Worm (Caenorhabditis elegans) whole organism, late embryonic: ENCODE measurements around the gene lys-4.

Experiments
- C08G9.2 ChIP-seq: sonication (generic microtip); optimal IDR thresholded peaks from 2 replicates; lab custom pipeline; 2016; ENCODE audit warnings: mild to moderate bottlenecking, missing genetic modification characterization, moderate library complexity, missing compliant biosample characterization
- C38D4.7 ChIP-seq: fragments of 200-800 bp; sonication (Bioruptor generic); optimal IDR thresholded peaks from 2 replicates; lab custom pipeline; 2018; ENCODE audit warnings: mild to moderate bottlenecking, missing genetic modification characterization, moderate library complexity, missing compliant biosample characterization
- T23F11.4 ChIP-seq: fragments of 200-800 bp; sonication (Bioruptor generic); optimal IDR thresholded peaks from 2 replicates; lab custom pipeline; 2018; ENCODE audit warnings: mild to moderate bottlenecking, missing genetic modification characterization, missing compliant biosample characterization
- ahr-1 ChIP-seq: sonication (generic microtip); optimal IDR thresholded peaks from 2 replicates; lab custom pipeline; 2016; ENCODE audit warnings: missing genetic modification characterization, missing compliant biosample characterization
- ama-1 ChIP-seq: fragments of 150-350 bp; optimal IDR thresholded peaks from 2 replicates; lab custom pipeline; 2014
- ceh-18 ChIP-seq: sonication (generic microtip); optimal IDR thresholded peaks from 2 replicates; lab custom pipeline; 2016; ENCODE audit warnings: missing genetic modification characterization, missing compliant biosample characterization
- ceh-22 ChIP-seq: sonication (generic microtip); optimal IDR thresholded peaks from 2 replicates; lab custom pipeline; 2017; ENCODE audit warnings: missing biosample characterization, missing genetic modification characterization
- ceh-31 ChIP-seq: sonication (generic microtip); optimal IDR thresholded peaks from 2 replicates; lab custom pipeline; 2016; ENCODE audit warnings: missing genetic modification characterization, missing compliant biosample characterization
- ceh-34 ChIP-seq: sonication (generic microtip); optimal IDR thresholded peaks from 2 replicates; lab custom pipeline; 2016; ENCODE audit warnings: mild to moderate bottlenecking, missing genetic modification characterization, missing compliant biosample characterization
- ceh-45 ChIP-seq: fragments of 200-800 bp; sonication (Bioruptor generic); IDR thresholded peaks from 2 replicates; pipeline ENCODE4 v1.3.6; 2022; ENCODE audit warnings: missing genetic modification reagents, missing genetic modification characterization, missing compliant biosample characterization
- ceh-48 ChIP-seq: sonication (generic microtip); optimal IDR thresholded peaks from 2 replicates; lab custom pipeline; 2016; ENCODE audit warnings: missing genetic modification characterization, inconsistent platforms, missing compliant biosample characterization
- dmd-4 ChIP-seq: sonication (generic microtip); optimal IDR thresholded peaks from 2 replicates; lab custom pipeline; 2016; ENCODE audit warnings: borderline replicate concordance, missing genetic modification characterization, missing compliant biosample characterization
- dve-1 ChIP-seq: sonication (generic microtip); optimal IDR thresholded peaks from 2 replicates; lab custom pipeline; 2017; ENCODE audit warnings: antibody characterized with exemption, mild to moderate bottlenecking, missing genetic modification characterization, missing compliant biosample characterization
- elt-2 ChIP-seq: sonication (generic microtip); optimal IDR thresholded peaks from 2 replicates; lab custom pipeline; 2016; ENCODE audit warnings: missing genetic modification reagents, missing genetic modification characterization, missing compliant biosample characterization
- elt-4 ChIP-seq: sonication (generic microtip); optimal IDR thresholded peaks from 2 replicates; lab custom pipeline; 2016; ENCODE audit warnings: missing genetic modification characterization, missing compliant biosample characterization
- eyg-1 ChIP-seq: sonication (generic microtip); optimal IDR thresholded peaks from 2 replicates; lab custom pipeline; 2016; ENCODE audit warnings: missing genotype, missing genetic modification characterization, missing compliant biosample characterization
- fax-1 ChIP-seq: sonication (generic microtip); optimal IDR thresholded peaks from 2 replicates; lab custom pipeline; 2016; ENCODE audit warnings: missing genotype, missing genetic modification characterization, missing compliant biosample characterization
- fkh-6 ChIP-seq: sonication (generic microtip); optimal IDR thresholded peaks from 2 replicates; lab custom pipeline; 2016; ENCODE audit warnings: missing genetic modification characterization, missing compliant biosample characterization
- gmeb-2 ChIP-seq: sonication (generic microtip); optimal IDR thresholded peaks from 2 replicates; lab custom pipeline; 2016; ENCODE audit warnings: missing genetic modification characterization, inconsistent platforms, missing compliant biosample characterization
- hlh-13 ChIP-seq: fragments of 200-800 bp; sonication (Bioruptor generic); optimal IDR thresholded peaks from 2 replicates; lab custom pipeline; 2018; ENCODE audit warnings: mild to moderate bottlenecking, missing genetic modification characterization, missing compliant biosample characterization
- hlh-30 ChIP-seq: sonication (generic microtip); optimal IDR thresholded peaks from 2 replicates; lab custom pipeline; 2017; ENCODE audit warnings: antibody characterized with exemption, missing genetic modification characterization, missing compliant biosample characterization; ENCODE audit not compliant: insufficient read depth
- hlh-8 ChIP-seq: sonication (generic microtip); optimal IDR thresholded peaks from 2 replicates; lab custom pipeline; 2016; ENCODE audit warnings: missing genotype, missing genetic modification characterization, missing compliant biosample characterization
- lim-6 ChIP-seq: sonication (generic microtip); optimal IDR thresholded peaks from 2 replicates; lab custom pipeline; 2016; ENCODE audit warnings: missing genetic modification characterization, missing compliant biosample characterization
- lin-11 ChIP-seq: fragments of 200-800 bp; sonication (Bioruptor generic); optimal IDR thresholded peaks from 2 replicates; lab custom pipeline; 2018; ENCODE audit warnings: mild to moderate bottlenecking, missing genetic modification characterization, missing compliant biosample characterization
- mec-3 ChIP-seq: sonication (generic microtip); optimal IDR thresholded peaks from 2 replicates; lab custom pipeline; 2016; ENCODE audit warnings: borderline replicate concordance, missing genetic modification characterization, missing compliant biosample characterization
- nfya-1 ChIP-seq: sonication (generic microtip); optimal IDR thresholded peaks from 2 replicates; lab custom pipeline; 2017; ENCODE audit warnings: missing genetic modification characterization, mild to moderate bottlenecking, missing compliant biosample characterization, antibody characterized with exemption, moderate library complexity
- nhr-232 ChIP-seq: sonication (generic microtip); optimal IDR thresholded peaks from 2 replicates; lab custom pipeline; 2016; ENCODE audit warnings: missing genetic modification characterization, missing compliant biosample characterization
- pat-9 ChIP-seq: fragments of 200-800 bp; sonication (Bioruptor generic); optimal IDR thresholded peaks from 2 replicates; lab custom pipeline; 2018; ENCODE audit warnings: mild to moderate bottlenecking, missing genetic modification characterization, moderate library complexity, missing compliant biosample characterization
- pax-1 ChIP-seq: fragments of 150-350 bp; optimal IDR thresholded peaks from 2 replicates; lab custom pipeline; 2014; ENCODE audit warnings: missing biosample characterization, missing genetic modification characterization
- pha-2 ChIP-seq: sonication (generic microtip); optimal IDR thresholded peaks from 2 replicates; lab custom pipeline; 2017; ENCODE audit warnings: mild to moderate bottlenecking, missing genetic modification characterization, missing compliant biosample characterization
- pha-4 ChIP-seq: fragments of 150-350 bp; optimal IDR thresholded peaks from 2 replicates; lab custom pipeline; 2018; ENCODE audit warnings: missing biosample characterization, missing genetic modification reagents, missing genetic modification characterization
- pqm-1 ChIP-seq: sonication (generic microtip); optimal IDR thresholded peaks from 2 replicates; lab custom pipeline; 2016; ENCODE audit warnings: missing genetic modification characterization, missing compliant biosample characterization
- pros-1 ChIP-seq: fragments of 150-350 bp; optimal IDR thresholded peaks from 2 replicates; lab custom pipeline; 2014; ENCODE audit warnings: missing biosample characterization, missing genetic modification reagents, missing genetic modification characterization
- sox-2 ChIP-seq: fragments of 200-800 bp; sonication (Bioruptor generic); IDR thresholded peaks from 2 replicates; pipeline ENCODE4 v1.3.6; 2022; ENCODE audit warnings: missing genetic modification reagents, missing genetic modification characterization, missing compliant biosample characterization
- sox-4 ChIP-seq: sonication (generic microtip); optimal IDR thresholded peaks from 2 replicates; lab custom pipeline; 2017; ENCODE audit warnings: mild to moderate bottlenecking, missing genetic modification characterization, inconsistent platforms, missing compliant biosample characterization
- unc-86 ChIP-seq: sonication (generic microtip); optimal IDR thresholded peaks from 2 replicates; lab custom pipeline; 2016; ENCODE audit warnings: missing genetic modification characterization, missing compliant biosample characterization

lys-4 gene

DNA sequence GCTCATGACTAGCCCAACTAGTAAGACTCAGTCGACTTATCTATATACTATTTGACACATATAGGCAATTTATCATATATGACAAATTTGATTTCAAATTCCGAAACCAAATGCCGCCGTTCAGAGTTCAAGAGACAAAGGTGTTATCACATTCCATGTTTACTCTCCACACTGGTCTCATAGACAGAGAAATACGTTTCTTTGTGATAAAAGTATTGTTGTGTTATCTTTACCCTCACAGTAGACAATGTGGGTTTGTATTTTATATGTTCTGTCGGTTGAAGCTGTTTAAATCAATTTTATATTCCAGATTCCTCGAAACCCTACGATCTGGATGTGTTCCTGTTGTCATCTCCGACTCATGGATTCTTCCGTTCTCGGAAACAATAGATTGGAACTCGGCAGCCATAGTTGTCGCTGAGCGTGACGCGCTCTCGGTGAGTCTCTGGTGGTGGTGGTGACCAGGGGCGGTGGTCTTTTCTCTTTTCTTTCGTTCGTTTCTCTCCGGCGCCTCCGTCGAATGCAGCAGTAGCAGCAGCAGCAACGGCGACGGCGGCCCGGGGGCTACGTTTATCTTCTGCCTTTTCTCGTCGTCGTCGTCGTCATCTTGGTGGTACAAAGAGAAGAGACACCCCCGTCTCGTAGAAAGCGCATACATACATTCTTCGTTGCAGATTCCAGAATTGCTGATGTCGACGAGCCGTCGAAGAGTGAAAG, 40.4 kb downstream of the lys-4 start:
- no peak for TF ChIP-seq pros-1 (tag; lab: Kevin White, UChicago)
- peak; percentile 75 for TF ChIP-seq elt-2 (tag; lab: Kevin White, UChicago)
- TF ChIP-seq ceh-31 (tag; lab: Kevin White, UChicago), result peak; percentile 25
- no peak for TF ChIP-seq hlh-8 (tag; lab: Kevin White, UChicago)
- TF ChIP-seq ama-1 (lab: Kevin White, UChicago), result no peak
- no peak for TF ChIP-seq dmd-4 (tag; lab: Kevin White, UChicago)
- TF ChIP-seq ceh-45 (GFP tag; lab: Robert Waterston, UW), result no peak
- TF ChIP-seq hlh-13 (GFP tag; lab: Kevin White, UChicago), result no peak
- no peak for TF ChIP-seq nhr-232
- no peak for TF ChIP-seq sox-4
- no peak for TF ChIP-seq ahr-1 (tag; lab: Kevin White, UChicago)
- no peak for TF ChIP-seq lim-6 (tag; lab: Kevin White, UChicago)
- no peak for TF ChIP-seq gmeb-2 (tag; lab: Kevin White, UChicago)
- TF ChIP-seq fax-1, result no peak
- TF ChIP-seq unc-86, result no peak
- TF ChIP-seq eyg-1 (tag; lab: Kevin White, UChicago), result no peak

DNA sequence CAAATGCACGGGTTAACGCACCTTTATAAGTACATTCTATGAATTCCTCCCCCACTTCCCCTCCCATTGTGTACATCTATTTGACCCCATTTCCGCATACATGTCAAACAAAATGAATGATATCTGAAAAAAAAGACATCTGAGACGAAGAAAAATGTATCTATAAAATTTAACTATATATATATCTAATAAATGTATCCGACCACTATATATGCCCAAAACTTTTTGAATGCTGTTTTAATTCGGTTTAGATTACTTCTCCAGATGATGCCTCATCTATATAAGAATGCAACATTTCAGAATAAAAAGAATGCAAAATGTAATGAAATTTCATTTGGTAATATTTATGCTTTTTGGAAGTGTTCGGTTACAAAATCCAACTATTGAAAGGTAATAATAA, 44.5 kb downstream of the lys-4 start, which contains the start of gene rib-1:
Gene rib-1, plus strand, starts transcription at position 301 of the 400 bp plus-strand sequence.
- TF ChIP-seq ceh-48 (tag; lab: Kevin White, UChicago) (no peak), lin-11 (no peak), ceh-34 (no peak)

DNA sequence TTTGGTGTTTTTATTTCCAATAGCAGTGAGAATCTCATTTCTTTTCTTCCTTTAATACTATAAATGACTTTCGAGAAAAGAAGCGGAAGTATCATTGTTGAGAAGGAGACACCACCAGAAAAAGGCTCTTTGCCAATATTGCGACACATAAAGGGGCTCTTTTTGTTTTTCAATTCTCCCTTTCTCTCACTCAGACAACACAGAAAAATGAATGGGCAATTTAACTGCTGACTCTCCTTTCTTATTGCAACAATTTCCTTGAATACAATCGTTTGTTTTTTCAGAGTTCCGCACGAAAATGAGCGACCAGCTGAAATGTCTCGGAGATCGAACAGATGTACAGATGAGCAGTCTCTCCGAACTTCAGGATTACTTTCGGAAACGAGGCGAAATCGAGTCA, 48.6 kb downstream of the lys-4 start:
- TF ChIP-seq C38D4.7 (GFP tag; lab: Kevin White, UChicago) (no peak), C08G9.2 (tag; lab: Kevin White, UChicago) (no peak), elt-4 (no peak), hlh-30 (no peak), ahr-1 (tag; lab: Kevin White, UChicago) (no peak), pha-4 (tag; lab: Kevin White, UChicago) (no peak), T23F11.4 (no peak), pax-1 (tag; lab: Kevin White, UChicago) (no peak), dve-1 (tag; lab: Kevin White, UChicago) (no peak), sox-2 (GFP tag; lab: Robert Waterston, UW) (no peak), ceh-45 (GFP tag; lab: Robert Waterston, UW) (no peak), pat-9 (tag; lab: Kevin White, UChicago) (no peak), ceh-22 (tag; lab: Kevin White, UChicago) (no peak), pha-2 (no peak), ceh-18 (tag; lab: Kevin White, UChicago) (no peak), fkh-6 (no peak), mec-3 (no peak), nfya-1 (no peak), eyg-1 (tag; lab: Kevin White, UChicago) (no peak)

DNA sequence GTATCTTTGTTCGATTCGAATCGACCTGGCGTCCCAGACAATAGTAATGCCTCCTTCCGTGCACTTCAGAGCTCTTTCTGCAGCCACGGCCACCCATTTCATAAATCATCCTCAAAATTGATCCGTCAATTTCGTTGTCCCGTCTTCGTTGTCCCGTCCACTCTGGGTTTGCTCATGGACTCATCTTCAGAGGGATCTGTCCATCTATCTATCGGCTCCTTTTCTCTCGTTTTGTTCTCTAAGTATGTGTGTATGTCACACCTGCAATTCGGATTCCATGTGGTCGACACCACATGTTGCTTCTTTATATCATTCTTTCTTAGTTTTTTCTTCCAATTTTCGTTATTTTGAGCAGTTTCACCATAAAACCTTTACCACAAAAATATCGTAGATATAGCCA, 50.5 kb downstream of the lys-4 start:
- no peak for TF ChIP-seq pqm-1 (tag; lab: Kevin White, UChicago)
- peak; percentile 11 for TF ChIP-seq ceh-18 (tag; lab: Kevin White, UChicago)
